Fruit fly (Drosophila melanogaster): ENCODE data around the gene Sf3b1.

Sf3b1 gene

dm6 chr2L:597771-598170 is 29.6 kb downstream of the Sf3b1 start:
- TF ChIP-seq psq (optimal IDR thresholded peaks at IDR 0.05) (no peak), pan (optimal IDR thresholded peaks at IDR 0.05) (no peak), usp (GFP tag; optimal IDR thresholded peaks at IDR 0.05) (no peak), CG8478 (optimal IDR thresholded peaks at IDR 0.05) (no peak), EcR (GFP tag; optimal IDR thresholded peaks at IDR 0.05) (no peak), Dll (optimal IDR thresholded peaks at IDR 0.05) (no peak)

dm6 chr2L:601848-602247 is 33.7 kb downstream of the Sf3b1 start:
- TF ChIP-seq usp (GFP tag; optimal IDR thresholded peaks at IDR 0.05), result no peak

dm6 chr2L:602439-602879 is 34.3 kb downstream of the Sf3b1 start, which contains the start of gene CG13689:
Gene CG13689, plus strand, starts transcription at chr2L:602813.
- TF ChIP-seq CG8478 (optimal IDR thresholded peaks at IDR 0.05), result no peak
- TF ChIP-seq psq (optimal IDR thresholded peaks at IDR 0.05), result no peak
- no peak for TF ChIP-seq usp (GFP tag; optimal IDR thresholded peaks at IDR 0.05)
- TF ChIP-seq pan (optimal IDR thresholded peaks at IDR 0.05), result no peak
- no peak for TF ChIP-seq EcR (GFP tag; optimal IDR thresholded peaks at IDR 0.05)
- TF ChIP-seq Dll (optimal IDR thresholded peaks at IDR 0.05), result no peak

dm6 chr2L:604060-604459 is 35.9 kb downstream of the Sf3b1 start:
- no peak for TF ChIP-seq psq (optimal IDR thresholded peaks at IDR 0.05)
- TF ChIP-seq CG8478 (optimal IDR thresholded peaks at IDR 0.05), result no peak
- TF ChIP-seq pan (optimal IDR thresholded peaks at IDR 0.05), result no peak
- TF ChIP-seq usp (GFP tag; optimal IDR thresholded peaks at IDR 0.05), result no peak
- no peak for TF ChIP-seq Dll (optimal IDR thresholded peaks at IDR 0.05)
- TF ChIP-seq EcR (GFP tag; optimal IDR thresholded peaks at IDR 0.05), result no peak

dm6 chr2L:606165-606564 is 38.0 kb downstream of the Sf3b1 start:
- TF ChIP-seq usp (GFP tag; optimal IDR thresholded peaks at IDR 0.05) (no peak), pan (optimal IDR thresholded peaks at IDR 0.05) (no peak), psq (optimal IDR thresholded peaks at IDR 0.05) (no peak), CG8478 (optimal IDR thresholded peaks at IDR 0.05) (no peak), EcR (GFP tag; optimal IDR thresholded peaks at IDR 0.05) (no peak), Dll (optimal IDR thresholded peaks at IDR 0.05) (no peak)

- TF ChIP-seq usp (GFP tag; optimal IDR thresholded peaks at IDR 0.05) (no peak), psq (optimal IDR thresholded peaks at IDR 0.05) (no peak), Dll (optimal IDR thresholded peaks at IDR 0.05) (no peak), CG8478 (optimal IDR thresholded peaks at IDR 0.05) (no peak), pan (optimal IDR thresholded peaks at IDR 0.05) (no peak), EcR (GFP tag; optimal IDR thresholded peaks at IDR 0.05) (no peak)
These were observed 38.8 kb downstream of the Sf3b1 start for dm6 chr2L:606952-607351.

dm6 chr2L:608143-608542 is 40.0 kb downstream of the Sf3b1 start:
- TF ChIP-seq CG8478 (optimal IDR thresholded peaks at IDR 0.05) (no peak), psq (optimal IDR thresholded peaks at IDR 0.05) (no peak), EcR (GFP tag; optimal IDR thresholded peaks at IDR 0.05) (no peak), Dll (optimal IDR thresholded peaks at IDR 0.05) (no peak), pan (optimal IDR thresholded peaks at IDR 0.05) (no peak), usp (GFP tag; optimal IDR thresholded peaks at IDR 0.05) (no peak)

- TF ChIP-seq pan (optimal IDR thresholded peaks at IDR 0.05) (no peak), usp (GFP tag; optimal IDR thresholded peaks at IDR 0.05) (no peak), CG8478 (optimal IDR thresholded peaks at IDR 0.05) (no peak), EcR (GFP tag; optimal IDR thresholded peaks at IDR 0.05) (no peak), psq (optimal IDR thresholded peaks at IDR 0.05) (no peak), Dll (optimal IDR thresholded peaks at IDR 0.05) (no peak)
These were observed 41.4 kb downstream of the Sf3b1 start for dm6 chr2L:609497-609896.

dm6 chr2L:612778-613177 is 44.6 kb downstream of the Sf3b1 start:
- TF ChIP-seq psq (optimal IDR thresholded peaks at IDR 0.05) (no peak), pan (optimal IDR thresholded peaks at IDR 0.05) (no peak), Dll (optimal IDR thresholded peaks at IDR 0.05) (no peak), usp (GFP tag; optimal IDR thresholded peaks at IDR 0.05) (no peak), EcR (GFP tag; optimal IDR thresholded peaks at IDR 0.05) (no peak), CG8478 (optimal IDR thresholded peaks at IDR 0.05) (no peak)

- no peak for TF ChIP-seq pan (optimal IDR thresholded peaks at IDR 0.05)
- no peak for TF ChIP-seq psq (optimal IDR thresholded peaks at IDR 0.05)
- no peak for TF ChIP-seq EcR (GFP tag; optimal IDR thresholded peaks at IDR 0.05)
- TF ChIP-seq CG8478 (optimal IDR thresholded peaks at IDR 0.05), result no peak
- no peak for TF ChIP-seq Dll (optimal IDR thresholded peaks at IDR 0.05)
- TF ChIP-seq usp (GFP tag; optimal IDR thresholded peaks at IDR 0.05), result no peak
These were observed 46.9 kb downstream of the Sf3b1 start for dm6 chr2L:615023-615422.

dm6 chr2L:619739-620138 is 51.6 kb downstream of the Sf3b1 start:
- TF ChIP-seq usp (GFP tag; optimal IDR thresholded peaks at IDR 0.05) (no peak), pan (optimal IDR thresholded peaks at IDR 0.05) (no peak), Dll (optimal IDR thresholded peaks at IDR 0.05) (no peak), CG8478 (optimal IDR thresholded peaks at IDR 0.05) (no peak), psq (optimal IDR thresholded peaks at IDR 0.05) (no peak), EcR (GFP tag; optimal IDR thresholded peaks at IDR 0.05) (no peak)

dm6 chr2L:621101-621500 is 53.0 kb downstream of the Sf3b1 start, which contains the start of gene lectin-21Cb:
Gene lectin-21Cb, minus strand, starts transcription at chr2L:621201.
- TF ChIP-seq EcR (GFP tag; optimal IDR thresholded peaks at IDR 0.05) (no peak), psq (optimal IDR thresholded peaks at IDR 0.05) (no peak), CG8478 (optimal IDR thresholded peaks at IDR 0.05) (no peak), Dll (optimal IDR thresholded peaks at IDR 0.05) (no peak), usp (GFP tag; optimal IDR thresholded peaks at IDR 0.05) (no peak), pan (optimal IDR thresholded peaks at IDR 0.05) (no peak)

Data from whole organism.